Worm (Caenorhabditis elegans) whole organism, L4 larva: Measurements from ENCODE around the gene C39B10.3.

Experiments used
- D1046.2 ChIP-seq: fragments of 200-800 bp; sonication (Bioruptor generic); IDR thresholded peaks from 2 replicates; pipeline ENCODE4 v1.3.6; 2022; ENCODE audit warnings: missing genetic modification characterization, missing compliant biosample characterization
- R02D3.7 ChIP-seq: fragments of 150-350 bp; sonication (generic microtip); optimal IDR thresholded peaks from 3 replicates; lab custom pipeline; 2014; ENCODE audit warnings: missing biosample characterization, missing genetic modification characterization
- Y105C5A.15 ChIP-seq: fragments of 200-800 bp; sonication (Bioruptor generic); IDR thresholded peaks from 2 replicates; pipeline ENCODE4 v1.3.6; 2022; ENCODE audit warnings: missing genetic modification characterization, missing compliant biosample characterization
- ZK546.5 ChIP-seq, 2 experiments: sonication (generic microtip); optimal IDR thresholded peaks; 2 replicates each; lab custom pipeline; 2017; ENCODE audit warnings: missing biosample characterization in 2 of 2, missing genetic modification characterization in 2 of 2
- aly-2 ChIP-seq: sonication (generic microtip); optimal IDR thresholded peaks from 2 replicates; lab custom pipeline; 2018; ENCODE audit warnings: missing biosample characterization, missing genetic modification characterization
- attf-4 ChIP-seq: sonication (generic microtip); optimal IDR thresholded peaks from 3 replicates; lab custom pipeline; 2017; ENCODE audit warnings: missing biosample characterization, missing genetic modification characterization
- ceh-44 ChIP-seq: fragments of 200-800 bp; sonication (Bioruptor generic); IDR thresholded peaks from 2 replicates; pipeline ENCODE4 v1.3.6; 2022; ENCODE audit warnings: missing genetic modification reagents, missing genetic modification characterization, missing compliant biosample characterization
- ctbp-1 ChIP-seq: fragments of 200-800 bp; sonication (Bioruptor generic); IDR thresholded peaks from 2 replicates; pipeline ENCODE4 v1.3.6; 2022; ENCODE audit warnings: missing genetic modification reagents, missing genetic modification characterization, missing compliant biosample characterization
- daf-16 ChIP-seq, 3 experiments: sonication (generic microtip); optimal IDR thresholded peaks; 2 replicates each; lab custom pipeline; 2016 to 2017; ENCODE audit warnings: missing genetic modification characterization in 3 of 3, missing genetic modification reagents in 3 of 3, mild to moderate bottlenecking in 2 of 3, missing compliant biosample characterization in 2 of 3, missing biosample characterization in 1 of 3, moderate library complexity in 1 of 3
- daf-19 ChIP-seq: fragments of 200-800 bp; sonication (Bioruptor generic); conservative IDR thresholded peaks from 2 replicates; pipeline ENCODE4 v1.3.6; 2022; ENCODE audit warnings: missing genetic modification characterization, missing compliant biosample characterization
- daf-8 ChIP-seq: fragments of 200-800 bp; sonication (Bioruptor generic); IDR thresholded peaks from 2 replicates; pipeline ENCODE4 v1.3.6; 2022; ENCODE audit warnings: missing genetic modification characterization, missing compliant biosample characterization
- dmd-9 ChIP-seq: fragments of 200-800 bp; sonication (Bioruptor generic); IDR thresholded peaks from 2 replicates; pipeline ENCODE4 v1.3.6; 2022; ENCODE audit warnings: missing genetic modification reagents, missing genetic modification characterization, missing compliant biosample characterization
- dve-1 ChIP-seq: sonication (generic microtip); optimal IDR thresholded peaks from 2 replicates; lab custom pipeline; 2017; ENCODE audit warnings: antibody characterized with exemption, mild to moderate bottlenecking, missing genetic modification characterization, missing compliant biosample characterization; ENCODE audit not compliant: insufficient read depth
- egl-27 ChIP-seq: sonication (generic microtip); optimal IDR thresholded peaks from 3 replicates; lab custom pipeline; 2017; ENCODE audit warnings: missing biosample characterization, missing genetic modification reagents, missing genetic modification characterization
- hlh-11 ChIP-seq: fragments of 200-800 bp; sonication (Bioruptor generic); optimal IDR thresholded peaks from 2 replicates; lab custom pipeline; 2018; ENCODE audit warnings: mild to moderate bottlenecking, missing genetic modification characterization, missing compliant biosample characterization
- lin-38 ChIP-seq: fragments of 200-800 bp; sonication (Bioruptor generic); IDR thresholded peaks from 2 replicates; pipeline ENCODE4 v1.3.6; 2022; ENCODE audit warnings: missing genetic modification reagents, missing genetic modification characterization, missing compliant biosample characterization
- lsy-2 ChIP-seq, 2 experiments: fragments of 150-350 bp in 1 of 2; sonication (generic microtip) in 1 of 2; optimal IDR thresholded peaks; 2 replicates each; lab custom pipeline; 2014 to 2017; ENCODE audit warnings: missing biosample characterization in 2 of 2, missing genetic modification characterization in 2 of 2
- madf-9 ChIP-seq: fragments of 200-800 bp; sonication (Bioruptor generic); conservative IDR thresholded peaks from 2 replicates; pipeline ENCODE4 v1.3.6; 2022; ENCODE audit warnings: missing genetic modification reagents, missing genetic modification characterization, missing compliant biosample characterization
- mdl-1 ChIP-seq, 2 experiments: fragments of 150-350 bp in 1 of 2; sonication (generic microtip) in 1 of 2; optimal IDR thresholded peaks; 2 replicates each; lab custom pipeline; 2014 to 2017; ENCODE audit warnings: missing biosample characterization in 2 of 2, missing genetic modification characterization in 2 of 2
- nhr-10 ChIP-seq: fragments of 150-350 bp; optimal IDR thresholded peaks from 2 replicates; lab custom pipeline; 2014; ENCODE audit warnings: missing biosample characterization, missing genetic modification characterization
- nhr-11 ChIP-seq: fragments of 150-350 bp; optimal IDR thresholded peaks from 2 replicates; lab custom pipeline; 2014; ENCODE audit warnings: missing biosample characterization, missing genetic modification characterization
- nhr-28 ChIP-seq: fragments of 150-350 bp; optimal IDR thresholded peaks from 2 replicates; lab custom pipeline; 2014; ENCODE audit warnings: missing biosample characterization, missing genetic modification characterization
- nhr-6 ChIP-seq: fragments of 150-350 bp; optimal IDR thresholded peaks from 2 replicates; lab custom pipeline; 2014; ENCODE audit warnings: missing biosample characterization, missing genetic modification characterization
- nhr-77 ChIP-seq: fragments of 150-350 bp; optimal IDR thresholded peaks from 2 replicates; lab custom pipeline; 2014; ENCODE audit warnings: missing biosample characterization, missing genetic modification characterization
- pqm-1 ChIP-seq: sonication (generic microtip); optimal IDR thresholded peaks from 2 replicates; lab custom pipeline; 2017; ENCODE audit warnings: missing biosample characterization, missing genetic modification characterization
- saeg-2 ChIP-seq: fragments of 200-800 bp; sonication (Bioruptor generic); IDR thresholded peaks from 2 replicates; pipeline ENCODE4 v1.3.6; 2022; ENCODE audit warnings: missing genetic modification reagents, missing genetic modification characterization, missing compliant biosample characterization
- set-16 ChIP-seq: fragments of 200-800 bp; sonication (Bioruptor generic); IDR thresholded peaks from 2 replicates; pipeline ENCODE4 v1.3.6; 2022; ENCODE audit warnings: missing genetic modification reagents, missing genetic modification characterization, missing compliant biosample characterization
- skn-1 ChIP-seq: fragments of 150-350 bp; optimal IDR thresholded peaks from 2 replicates; lab custom pipeline; 2014; ENCODE audit warnings: missing biosample characterization, missing genetic modification characterization
- snpc-4 ChIP-seq: fragments of 150-350 bp; optimal IDR thresholded peaks from 2 replicates; lab custom pipeline; 2014; ENCODE audit warnings: missing biosample characterization, missing genetic modification characterization
- tag-97 ChIP-seq: fragments of 200-800 bp; sonication (Bioruptor generic); IDR thresholded peaks from 2 replicates; pipeline ENCODE4 v1.3.6; 2022; ENCODE audit warnings: missing genetic modification characterization, missing compliant biosample characterization
- unc-39 ChIP-seq: sonication (generic microtip); optimal IDR thresholded peaks from 2 replicates; lab custom pipeline; 2017; ENCODE audit warnings: missing biosample characterization, missing genetic modification characterization
- unc-62 ChIP-seq, 3 experiments: fragments of 150-350 bp in 1 of 3; sonication (generic microtip); optimal IDR thresholded peaks in 2 of 3; peaks in 1 of 3; 1 replicate in 1 of 3; 2 replicates in 2 of 3; lab custom pipeline; 2014 to 2017; ENCODE audit warnings: missing biosample characterization in 3 of 3, missing genetic modification characterization in 3 of 3, missing genetic modification reagents in 3 of 3, missing genotype in 1 of 3
- zfp-3 ChIP-seq: fragments of 200-800 bp; sonication (Bioruptor generic); conservative IDR thresholded peaks from 2 replicates; pipeline ENCODE4 v1.3.6; 2022; ENCODE audit warnings: missing genetic modification reagents, missing genetic modification characterization, missing compliant biosample characterization
- zip-2 ChIP-seq: fragments of 150-350 bp; optimal IDR thresholded peaks from 2 replicates; lab custom pipeline; 2014; ENCODE audit warnings: missing biosample characterization, missing genetic modification characterization
- ztf-7 ChIP-seq: fragments of 150-350 bp; optimal IDR thresholded peaks from 2 replicates; lab custom pipeline; 2014; ENCODE audit warnings: missing biosample characterization, missing genetic modification characterization

C39B10.3 gene

DNA sequence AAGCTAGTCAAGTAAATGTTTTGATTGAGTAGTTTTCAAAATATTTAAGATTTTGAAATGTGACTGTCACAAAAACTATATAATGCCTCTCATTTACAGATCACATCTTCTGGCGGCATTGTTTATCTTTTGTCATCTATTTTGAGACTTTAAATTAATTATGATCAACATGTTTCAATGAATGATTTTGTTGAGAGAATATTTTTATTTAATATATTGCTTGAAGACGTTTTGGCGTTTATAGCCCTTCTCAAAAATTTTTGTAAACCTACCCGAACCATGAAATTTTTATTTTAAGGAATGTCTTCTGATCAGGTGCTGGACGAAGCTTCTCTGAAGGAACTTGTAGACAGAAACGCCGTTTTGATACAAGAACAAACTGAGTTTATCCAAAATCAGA is 769 bp downstream of the C39B10.3 start, which contains the start of gene C39B10.4:
Gene C39B10.4 (plus strand): TSS at position 301 of the 400 bp plus-strand sequence.
- TF ChIP-seq D1046.2 = no peak
- TF ChIP-seq daf-19 (GFP tag; lab: Robert Waterston, UW) = no peak
- TF ChIP-seq nhr-28 (tag; lab: Kevin White, UChicago) = no peak
- TF ChIP-seq ztf-7 (tag; lab: Kevin White, UChicago) = no peak
- TF ChIP-seq nhr-6 (tag; lab: Kevin White, UChicago) = no peak
- no peak for TF ChIP-seq madf-9 (GFP tag; lab: Robert Waterston, UW)
- TF ChIP-seq R02D3.7 (tag; lab: Kevin White, UChicago) = no peak
- TF ChIP-seq nhr-77 (tag; lab: Kevin White, UChicago) = no peak
- TF ChIP-seq mdl-1 (tag; optimal IDR thresholded peaks at IDR 0.05; lab: Kevin White, UChicago) = no peak

DNA sequence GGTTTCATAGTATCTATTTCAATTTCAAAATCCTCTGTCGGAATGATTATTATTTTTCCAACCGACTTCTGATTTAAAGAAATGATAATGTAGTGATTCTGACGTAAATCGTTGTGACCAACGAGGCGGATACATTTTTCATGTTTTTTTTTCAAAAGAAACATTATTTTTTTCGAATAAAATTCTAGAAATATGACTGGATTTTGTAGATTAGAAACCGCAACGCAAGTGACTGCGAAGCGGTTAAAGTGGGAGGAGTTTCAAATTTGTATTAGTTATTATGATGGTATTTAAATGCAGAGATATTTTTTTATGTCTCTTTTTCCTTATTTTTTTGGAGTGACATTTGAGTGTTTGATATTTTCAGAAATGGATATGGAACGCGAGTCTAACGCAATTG is 3.0 kb downstream of the C39B10.3 start, which contains the start of gene C39B10.5:
Gene C39B10.5 (plus strand): TSS at position 362 of the 400 bp plus-strand sequence.
- TF ChIP-seq attf-4 (tag; lab: Kevin White, UChicago) (no peak), aly-2 (tag; lab: Kevin White, UChicago) (no peak), ceh-44 (no peak), R02D3.7 (tag; lab: Kevin White, UChicago) (no peak), dmd-9 (GFP tag; lab: Robert Waterston, UW) (no peak)
- TF ChIP-seq, all 104 proteins: peak for 0

DNA sequence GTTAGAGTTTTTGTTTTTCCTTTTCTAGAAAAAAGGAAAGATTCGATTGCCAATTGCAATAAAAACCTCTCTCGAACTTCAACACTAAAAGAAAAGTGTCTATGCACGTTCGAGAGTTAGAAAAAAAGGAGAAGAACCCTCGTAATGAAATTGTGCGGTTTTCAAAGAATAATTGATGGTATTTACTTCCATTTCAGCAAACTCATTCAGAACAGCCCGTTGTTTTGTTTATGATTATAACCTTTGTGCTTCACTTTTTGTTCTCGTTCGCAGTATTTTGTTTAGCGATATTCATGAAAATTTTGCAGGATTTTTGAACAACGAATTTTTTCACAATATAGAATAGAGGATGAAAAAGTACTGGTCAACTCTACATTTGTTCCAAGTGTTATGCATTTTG is 10.0 kb downstream of the C39B10.3 start, which contains the start of gene lgc-41:
Gene lgc-41 (plus strand): TSS at position 301 of the 400 bp plus-strand sequence.
- TF ChIP-seq egl-27 (tag; lab: Kevin White, UChicago) = no peak
- TF ChIP-seq dmd-9 (GFP tag; lab: Robert Waterston, UW) = no peak
- no peak for TF ChIP-seq nhr-77 (tag; lab: Kevin White, UChicago)
- no peak for TF ChIP-seq daf-16 (GFP tag; optimal IDR thresholded peaks at IDR 0.05; lab: Kevin White, UChicago)
- no peak for TF ChIP-seq daf-16 (tag; optimal IDR thresholded peaks at IDR 0.05; lab: Kevin White, UChicago)
- TF ChIP-seq dve-1 (tag; lab: Kevin White, UChicago) = no peak
- no peak for TF ChIP-seq lin-38 (GFP tag; lab: Robert Waterston, UW)
- no peak for TF ChIP-seq ceh-44
- TF ChIP-seq, all 104 proteins: peak for 0

DNA sequence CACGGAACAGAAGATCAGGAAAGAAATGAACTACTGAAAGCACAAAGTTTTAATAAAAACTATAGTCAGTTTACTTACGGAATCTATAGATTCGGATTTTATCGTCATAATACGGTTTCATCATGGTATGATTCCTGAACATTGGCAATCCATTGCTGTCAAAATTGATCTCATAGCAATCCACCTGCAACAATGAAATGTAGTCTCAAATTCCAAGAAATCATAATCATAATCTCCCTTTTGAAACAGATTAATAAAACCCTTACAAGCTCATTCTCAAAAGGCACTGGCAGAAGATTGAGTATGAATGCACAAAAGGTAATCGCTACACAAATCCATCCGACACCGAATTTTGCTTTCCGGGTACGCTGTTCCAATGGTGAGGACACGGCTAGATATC is 18.5 kb downstream of the C39B10.3 start:
- TF ChIP-seq unc-62 (GFP tag; optimal IDR thresholded peaks at IDR 0.05 in 1 of 2; lab: Kevin White, UChicago) (peak in 1 of 2 experiments; percentile 10), unc-62 (tag; optimal IDR thresholded peaks at IDR 0.05; lab: Kevin White, UChicago) (no peak), ctbp-1 (no peak)

DNA sequence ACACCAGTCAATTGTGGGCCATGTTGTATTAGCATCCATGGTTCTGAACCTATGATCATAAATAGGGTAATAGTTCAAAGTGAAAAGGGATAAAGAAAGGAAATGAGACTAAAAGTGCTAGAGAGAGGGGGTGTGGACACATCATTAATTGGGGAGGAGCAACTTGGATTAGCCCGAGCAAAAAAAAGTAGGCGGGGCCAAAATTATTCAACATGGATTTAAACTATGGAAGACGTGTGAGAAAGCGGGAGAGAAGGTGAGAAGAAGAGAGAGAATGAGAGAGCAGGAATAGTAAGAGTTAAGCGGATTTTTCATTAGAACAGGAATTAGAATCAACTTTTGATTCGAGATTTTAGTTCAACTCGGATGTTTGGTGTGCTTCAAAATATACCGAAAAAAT is 19.6 kb downstream of the C39B10.3 start, which contains the start of gene C39B10.1:
Gene C39B10.1 (minus strand): TSS at position 101 of the 400 bp plus-strand sequence.
- TF ChIP-seq unc-62 (GFP tag; optimal IDR thresholded peaks at IDR 0.05 in 1 of 2; lab: Kevin White, UChicago) (peak in 1 of 2 experiments; percentile 60), unc-62 (tag; optimal IDR thresholded peaks at IDR 0.05; lab: Kevin White, UChicago) (no peak), zip-2 (no peak)

DNA sequence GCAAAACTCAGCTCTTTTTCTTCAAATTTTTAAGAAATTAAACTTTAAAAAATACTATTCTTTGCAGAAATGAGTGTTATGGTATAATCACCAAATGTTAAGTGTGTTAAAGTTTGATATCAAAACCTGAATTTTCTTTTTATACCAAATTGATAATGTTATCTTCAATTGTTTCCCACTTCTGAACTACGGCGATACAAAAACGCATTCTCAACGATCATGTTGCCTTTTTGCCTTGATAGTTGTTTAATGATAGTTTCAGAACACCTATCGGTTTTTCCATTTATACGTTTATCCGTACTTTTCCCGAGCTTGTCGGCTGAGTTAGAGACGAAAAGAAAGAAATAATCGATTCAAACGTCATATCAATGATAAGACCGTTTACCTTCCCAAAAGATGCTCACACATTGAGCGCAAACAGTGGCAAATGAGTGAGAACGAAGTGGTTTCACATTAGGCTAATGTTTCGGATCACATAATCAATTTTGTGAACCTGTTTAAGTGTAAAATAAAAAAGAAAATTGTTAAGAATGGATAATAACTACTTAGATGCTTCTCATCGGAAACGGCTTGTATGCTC is 31.2 kb downstream of the C39B10.3 start, which contains the start of gene elt-4:
Gene elt-4 (plus strand): TSS at position 530 of the 580 bp plus-strand sequence.
- TF ChIP-seq saeg-2 = no peak
- peak in 1 of 2 experiments; percentile 3 for TF ChIP-seq daf-16 (GFP tag; optimal IDR thresholded peaks at IDR 0.05; lab: Kevin White, UChicago)
- TF ChIP-seq daf-16 (tag; optimal IDR thresholded peaks at IDR 0.05; lab: Kevin White, UChicago) = peak; percentile 49
- peak; percentile 78 for TF ChIP-seq pqm-1
- peak; percentile 55 for TF ChIP-seq dve-1 (tag; lab: Kevin White, UChicago)

DNA sequence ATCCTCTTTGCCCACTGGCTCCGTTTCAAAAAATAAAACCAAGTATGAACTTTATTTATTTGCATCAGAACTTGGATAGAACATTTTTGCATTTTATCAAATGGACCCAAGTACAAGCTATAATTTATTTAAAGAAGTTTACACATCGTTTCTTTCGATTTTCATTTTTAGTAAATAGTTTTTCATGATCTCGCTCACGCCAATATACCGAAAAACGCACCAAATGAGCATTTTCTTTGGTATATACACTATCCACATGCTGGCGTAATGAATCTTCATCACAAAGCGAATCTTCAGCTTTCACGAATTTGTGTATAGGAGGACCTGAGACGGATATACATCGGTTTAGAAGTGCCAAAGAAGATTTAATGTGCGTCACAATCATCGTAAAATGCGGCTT is 32.6 kb downstream of the C39B10.3 start, which contains the start of gene C39B10.7:
Gene C39B10.7 (plus strand): TSS at position 301 of the 400 bp plus-strand sequence.
- TF ChIP-seq unc-39 (tag; lab: Kevin White, UChicago) = no peak
- TF ChIP-seq unc-62 (GFP tag; optimal IDR thresholded peaks at IDR 0.05 in 1 of 2; lab: Kevin White, UChicago) = no peak
- no peak for TF ChIP-seq unc-62 (tag; optimal IDR thresholded peaks at IDR 0.05; lab: Kevin White, UChicago)
- no peak for TF ChIP-seq nhr-10
- TF ChIP-seq Y105C5A.15 (GFP tag; lab: Robert Waterston, UW) = no peak
- no peak for TF ChIP-seq zfp-3
- no peak for TF ChIP-seq egl-27 (tag; lab: Kevin White, UChicago)
- TF ChIP-seq skn-1 (tag; lab: Kevin White, UChicago) = no peak
- no peak for TF ChIP-seq nhr-11 (tag; lab: Kevin White, UChicago)
- TF ChIP-seq hlh-11 (tag; lab: Kevin White, UChicago) = no peak
- TF ChIP-seq tag-97 (GFP tag; lab: Robert Waterston, UW) = no peak
- TF ChIP-seq dmd-9 (GFP tag; lab: Robert Waterston, UW) = no peak
- no peak for TF ChIP-seq ZK546.5 (tag; optimal IDR thresholded peaks at IDR 0.05; lab: Kevin White, UChicago)
- no peak for TF ChIP-seq daf-8 (GFP tag; lab: Robert Waterston, UW)
- TF ChIP-seq set-16 (GFP tag; lab: Robert Waterston, UW) = no peak
- TF ChIP-seq snpc-4 = no peak
- TF ChIP-seq lsy-2 (tag; optimal IDR thresholded peaks at IDR 0.05; lab: Kevin White, UChicago) = no peak
- no peak for TF ChIP-seq madf-9 (GFP tag; lab: Robert Waterston, UW)
- TF ChIP-seq, all 104 proteins: peak for 0
